1 fruit fly cellular context compared by ENCODE assay signal in the genomic region with DNA sequence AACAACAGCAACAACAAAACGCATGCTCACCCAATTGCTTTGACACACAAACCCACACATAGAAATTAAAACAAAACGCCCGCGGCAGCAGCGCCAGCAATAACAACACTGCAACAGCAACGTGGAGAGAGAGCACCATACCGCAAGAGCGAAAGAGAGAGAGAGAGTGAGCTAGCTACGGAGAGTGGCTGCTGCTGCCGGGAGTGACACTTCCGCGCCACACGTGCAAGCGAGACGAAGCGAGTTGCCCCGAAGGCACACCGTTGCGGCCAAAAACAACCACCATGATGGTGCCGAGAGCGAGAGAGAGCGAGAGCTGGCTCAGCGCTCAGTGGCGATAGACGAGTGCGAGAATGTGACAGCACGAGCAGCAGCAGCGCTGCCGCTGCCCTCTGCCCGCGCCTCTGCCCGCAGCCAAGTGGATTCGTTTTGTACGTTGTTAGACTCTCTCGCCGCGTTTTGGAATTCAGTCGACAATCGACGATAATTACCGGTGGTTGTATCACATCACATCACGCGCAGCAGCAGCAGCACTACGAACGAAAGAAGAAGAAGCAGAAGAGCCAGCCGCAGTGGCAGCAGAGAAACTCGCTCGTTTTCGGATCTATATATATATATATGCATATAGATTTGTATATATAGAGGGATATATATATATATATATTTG.
TF ChIP-seq lines count a peak whose summit lies in the region.

A gene (plus strand): TSS at position 467 of the 667 bp plus-strand sequence.

TF ChIP-seq in whole organism, embryonic, 481 proteins besides CTCF, POLR2A, EP300 and RAD21 (continued from another document):
- TF ChIP-seq zen2 (GFP tag; IDR thresholded peaks at IDR 0.05; lab: Robert Waterston, UW; ENCODE audit: partially characterized antibody): 0 out of 3 replicates have a peak, but pooled peaks have one; percentile 6
- no peak for TF ChIP-seq otp (GFP tag; IDR thresholded peaks at IDR 0.05; lab: Robert Waterston, UW)
- no peak for TF ChIP-seq GATAe (GFP tag; conservative IDR thresholded peaks at IDR 0.05; lab: Robert Waterston, UW)
- TF ChIP-seq Lhr (GFP tag; optimal IDR thresholded peaks at IDR 0.05; lab: Kevin White, UChicago): no peak
- TF ChIP-seq CG9876 (GFP tag; optimal IDR thresholded peaks at IDR 0.05; lab: Kevin White, UChicago): no peak
- peak; percentile 40; the same call in 1 of the 3 replicates for TF ChIP-seq Opbp (GFP tag; IDR thresholded peaks at IDR 0.05; lab: Robert Waterston, UW; ENCODE audit: partially characterized antibody)
- no peak for TF ChIP-seq BtbVII (GFP tag; optimal IDR thresholded peaks at IDR 0.05; lab: Kevin White, UChicago)
